Fruit fly (Drosophila melanogaster) whole organism, pupa: ENCODE results near the gene Inx2.

ENCODE experiments used
- CG10348 ChIP-seq: fragments of 200-800 bp; sonication (Bioruptor generic); IDR thresholded peaks from 2 replicates; pipeline ENCODE4 v1.3.6; 2022; ENCODE audit warnings: missing biosample characterization, missing genetic modification characterization
- CG12605 ChIP-seq: fragments of 200-800 bp; sonication (Bioruptor generic); IDR thresholded peaks from 2 replicates; pipeline ENCODE4 v1.3.6; 2022; ENCODE audit warnings: missing biosample characterization, missing genetic modification characterization
- CG13204 ChIP-seq: fragments of 200-800 bp; sonication (Bioruptor generic); optimal IDR thresholded peaks from 2 replicates; lab custom pipeline; 2018; ENCODE audit warnings: missing biosample characterization, mild to moderate bottlenecking, missing genetic modification characterization, moderate library complexity
- CG14655 ChIP-seq: fragments of 200-800 bp; sonication (Bioruptor generic); optimal IDR thresholded peaks from 3 replicates; lab custom pipeline; 2017; ENCODE audit warnings: mild to moderate bottlenecking, missing biosample characterization, missing genetic modification reagents, missing genetic modification characterization
- CG15710 ChIP-seq: fragments of 200-800 bp; sonication (Bioruptor generic); optimal IDR thresholded peaks from 2 replicates; lab custom pipeline; 2018; ENCODE audit warnings: missing biosample characterization, mild to moderate bottlenecking, missing genetic modification characterization, moderate library complexity
- CG17806 ChIP-seq: fragments of 200-800 bp; sonication (Bioruptor generic); optimal IDR thresholded peaks from 2 replicates; lab custom pipeline; 2018; ENCODE audit warnings: missing biosample characterization, mild to moderate bottlenecking, missing genetic modification characterization, moderate library complexity
- CG32121 ChIP-seq: fragments of 200-800 bp; sonication (Bioruptor generic); IDR thresholded peaks from 2 replicates; pipeline ENCODE4 v1.3.6; 2022; ENCODE audit warnings: missing biosample characterization, missing genetic modification characterization
- CG34367 ChIP-seq: fragments of 200-800 bp; sonication (Bioruptor generic); optimal IDR thresholded peaks from 2 replicates; lab custom pipeline; 2018; ENCODE audit warnings: missing biosample characterization, mild to moderate bottlenecking, missing genetic modification characterization
- CG4496 ChIP-seq: fragments of 200-800 bp; sonication (Bioruptor generic); IDR thresholded peaks from 3 replicates; pipeline ENCODE4 v1.3.6; 2022; ENCODE audit warnings: missing biosample characterization, missing genetic modification characterization
- CG8159 ChIP-seq: fragments of 200-800 bp; sonication (Bioruptor generic); optimal IDR thresholded peaks from 3 replicates; lab custom pipeline; 2018; ENCODE audit warnings: missing biosample characterization, mild to moderate bottlenecking, missing genetic modification characterization, moderate library complexity
- CG8301 ChIP-seq: fragments of 200-800 bp; sonication (Bioruptor generic); optimal IDR thresholded peaks from 2 replicates; lab custom pipeline; 2018; ENCODE audit warnings: missing biosample characterization, mild to moderate bottlenecking, missing genetic modification characterization
- CG9948 ChIP-seq: fragments of 200-800 bp; sonication (Bioruptor generic); optimal IDR thresholded peaks from 2 replicates; lab custom pipeline; 2018; ENCODE audit warnings: missing biosample characterization, mild to moderate bottlenecking, missing genetic modification characterization, moderate library complexity
- D1 ChIP-seq: fragments of 200-800 bp; sonication (Bioruptor generic); optimal IDR thresholded peaks from 2 replicates; lab custom pipeline; 2018; ENCODE audit warnings: missing biosample characterization, mild to moderate bottlenecking, missing genetic modification characterization, moderate library complexity
- EcR ChIP-seq: fragments of 200-800 bp; sonication (Bioruptor generic); optimal IDR thresholded peaks from 3 replicates; lab custom pipeline; 2019; ENCODE audit warnings: missing biosample characterization, missing genetic modification characterization, mild to moderate bottlenecking, moderate library complexity, missing genetic modification reagents
- Ets98B ChIP-seq: fragments of 200-800 bp; sonication (Bioruptor generic); IDR thresholded peaks from 2 replicates; pipeline ENCODE4 v1.3.6; 2022; ENCODE audit warnings: missing biosample characterization, missing genetic modification characterization
- Pif1A ChIP-seq: fragments of 200-800 bp; sonication (Bioruptor generic); optimal IDR thresholded peaks from 3 replicates; lab custom pipeline; 2016; ENCODE audit warnings: missing biosample characterization, missing genetic modification characterization
- Pif1B ChIP-seq: fragments of 200-800 bp; sonication (Bioruptor generic); optimal IDR thresholded peaks from 3 replicates; lab custom pipeline; 2016; ENCODE audit warnings: missing biosample characterization, missing genetic modification characterization
- Snoo ChIP-seq: fragments of 200-800 bp; sonication (Bioruptor generic); optimal IDR thresholded peaks from 3 replicates; lab custom pipeline; 2017; ENCODE audit warnings: missing biosample characterization, mild to moderate bottlenecking, missing genetic modification characterization, inconsistent platforms
- fd96Ca ChIP-seq: fragments of 200-800 bp; sonication (Bioruptor generic); IDR thresholded peaks from 3 replicates; pipeline ENCODE4 v1.3.6; 2022; ENCODE audit warnings: missing biosample characterization, missing genetic modification characterization
- gl ChIP-seq: fragments of 200-800 bp; sonication (Bioruptor generic); optimal IDR thresholded peaks from 2 replicates; lab custom pipeline; 2018; ENCODE audit warnings: missing biosample characterization, mild to moderate bottlenecking, missing genetic modification characterization
- rn ChIP-seq: fragments of 200-800 bp; sonication (Bioruptor generic); IDR thresholded peaks from 2 replicates; pipeline ENCODE4 v1.3.6; 2022; ENCODE audit warnings: missing biosample characterization, missing genetic modification characterization

The Inx2 gene

DNA sequence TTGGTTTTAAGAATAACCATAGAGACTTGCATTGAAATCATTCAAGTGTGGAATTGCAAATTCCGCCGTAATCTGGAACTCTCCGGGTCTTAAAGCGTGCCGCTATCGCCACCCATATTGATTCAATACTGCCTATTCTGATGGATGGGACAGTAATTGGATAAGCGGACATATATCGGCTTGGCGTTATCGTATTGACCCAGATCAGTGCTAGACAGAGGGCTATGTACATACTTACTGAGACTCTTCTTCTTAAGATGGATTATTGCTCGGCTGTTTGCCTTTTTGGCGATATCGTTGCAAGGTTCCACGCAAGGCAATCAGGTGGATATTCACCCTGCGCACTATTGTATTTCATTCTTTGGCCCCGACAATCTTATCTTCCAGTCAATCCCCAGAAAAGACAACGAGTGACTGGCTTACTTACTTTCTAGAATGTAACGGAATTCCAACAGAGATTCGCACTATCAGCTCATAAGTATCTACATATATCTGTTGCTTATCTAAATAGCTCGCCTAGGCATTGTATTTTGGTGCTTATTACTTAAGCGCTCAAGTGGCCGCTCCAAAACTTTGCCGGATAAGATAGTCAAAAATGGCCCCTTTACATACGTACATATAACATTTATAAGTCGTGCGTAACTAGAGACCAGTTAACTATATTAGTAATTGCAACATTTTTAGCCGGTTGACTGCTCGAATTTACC, 3.8 kb upstream of the Inx2 start:
- TF ChIP-seq CG32121 (GFP tag; lab: Robert Waterston, UW) (no peak), Ets98B (GFP tag; lab: Robert Waterston, UW) (0 out of 2 replicates have a peak, but pooled peaks have one; percentile 13), EcR (GFP tag; lab: Kevin White, UChicago) (peak; percentile 14), CG4496 (GFP tag; lab: Robert Waterston, UW) (peak; percentile 40; the same call in 1 of the 3 replicates), D1 (tag; lab: Kevin White, UChicago) (no peak), rn (GFP tag; lab: Robert Waterston, UW) (no peak), CG9948 (no peak), Pif1B (no peak), CG14655 (peak; percentile 6), CG17806 (tag; lab: Kevin White, UChicago) (no peak), CG15710 (tag; lab: Kevin White, UChicago) (no peak), CG8301 (no peak), CG34367 (tag; lab: Kevin White, UChicago) (peak; percentile 30), Pif1A (GFP tag; lab: Kevin White, UChicago) (peak; percentile 2), gl (peak; percentile 33), fd96Ca (no peak), CG10348 (GFP tag; lab: Robert Waterston, UW) (no peak), Snoo (tag; lab: Kevin White, UChicago) (no peak), CG12605 (GFP tag; lab: Robert Waterston, UW) (no peak), CG8159 (tag; lab: Kevin White, UChicago) (no peak), CG13204 (peak; percentile 53)

DNA sequence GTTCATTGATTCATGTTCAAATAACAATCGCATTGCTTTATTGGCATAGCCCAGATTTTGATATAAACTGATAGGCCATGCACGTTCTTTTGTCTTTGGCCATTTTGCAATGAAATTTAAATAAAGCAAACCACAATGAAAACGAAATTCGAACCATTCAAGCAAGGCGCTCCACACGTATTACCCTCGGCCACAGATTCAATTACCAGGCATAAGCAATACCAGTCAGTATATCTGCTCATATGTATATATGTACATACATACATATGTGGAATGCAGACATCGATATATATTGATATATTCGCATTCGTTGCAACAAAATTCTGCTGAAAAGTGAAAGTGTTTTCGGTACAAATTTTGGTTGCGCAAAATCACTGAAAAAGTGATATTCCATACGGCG, 3.2 kb upstream of the Inx2 start:
- TF ChIP-seq CG10348 (GFP tag; lab: Robert Waterston, UW) (no peak), fd96Ca (no peak), CG32121 (GFP tag; lab: Robert Waterston, UW) (no peak), CG4496 (GFP tag; lab: Robert Waterston, UW) (no peak), CG9948 (no peak), CG8301 (no peak), Ets98B (GFP tag; lab: Robert Waterston, UW) (no peak), EcR (GFP tag; lab: Kevin White, UChicago) (no peak), CG12605 (GFP tag; lab: Robert Waterston, UW) (no peak), Pif1B (no peak), D1 (tag; lab: Kevin White, UChicago) (no peak), Pif1A (GFP tag; lab: Kevin White, UChicago) (no peak), CG14655 (no peak), CG17806 (tag; lab: Kevin White, UChicago) (no peak), CG8159 (tag; lab: Kevin White, UChicago) (no peak), rn (GFP tag; lab: Robert Waterston, UW) (no peak), CG13204 (no peak), Snoo (tag; lab: Kevin White, UChicago) (no peak), CG15710 (tag; lab: Kevin White, UChicago) (no peak), CG34367 (tag; lab: Kevin White, UChicago) (no peak)

dm6 chrX:6996130-6996529, 2.3 kb upstream of the Inx2 start:
- TF ChIP-seq CG8301 (no peak), CG9948 (no peak), gl (no peak), CG32121 (GFP tag; lab: Robert Waterston, UW) (no peak), Ets98B (GFP tag; lab: Robert Waterston, UW) (no peak), rn (GFP tag; lab: Robert Waterston, UW) (no peak), CG10348 (GFP tag; lab: Robert Waterston, UW) (no peak), CG8159 (tag; lab: Kevin White, UChicago) (no peak), CG4496 (GFP tag; lab: Robert Waterston, UW) (no peak), Pif1A (GFP tag; lab: Kevin White, UChicago) (no peak), CG15710 (tag; lab: Kevin White, UChicago) (no peak), D1 (tag; lab: Kevin White, UChicago) (no peak), CG12605 (GFP tag; lab: Robert Waterston, UW) (no peak), Pif1B (no peak), CG34367 (tag; lab: Kevin White, UChicago) (no peak), EcR (GFP tag; lab: Kevin White, UChicago) (no peak), CG13204 (no peak), Snoo (tag; lab: Kevin White, UChicago) (no peak)

DNA sequence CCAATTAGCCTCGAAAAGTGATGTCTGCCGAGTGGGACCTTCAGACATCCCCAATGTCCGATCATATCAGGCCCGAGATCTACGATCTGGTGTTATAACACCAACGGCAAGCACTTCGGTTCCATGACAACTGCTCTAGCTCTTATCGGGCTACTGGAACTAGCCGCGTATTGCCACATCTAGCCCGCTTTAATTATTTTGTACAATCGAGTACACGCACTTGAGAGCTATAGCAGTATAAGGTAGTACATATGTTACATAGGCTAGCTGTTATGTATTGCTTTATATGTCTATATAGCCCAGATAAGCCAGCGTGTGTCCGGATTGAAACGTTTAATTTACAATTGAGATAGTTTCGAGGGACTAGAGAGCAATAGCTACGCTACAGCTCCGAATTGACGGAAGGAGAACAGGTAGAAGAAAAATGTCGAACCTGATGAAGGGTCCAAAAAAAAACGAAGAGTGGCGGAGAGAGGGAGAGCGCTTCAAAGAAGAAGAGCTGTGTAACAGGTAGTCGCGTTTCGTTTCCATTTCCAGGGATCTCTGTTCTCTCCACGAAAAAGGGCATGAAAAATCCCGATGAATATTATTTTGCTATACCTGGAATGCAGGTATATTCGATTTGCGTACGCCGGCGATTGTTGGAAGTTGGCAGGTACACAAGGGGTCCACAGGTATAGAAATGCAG, 1.4 kb upstream of the Inx2 start:
- no peak for TF ChIP-seq rn (GFP tag; lab: Robert Waterston, UW)
- no peak for TF ChIP-seq CG10348 (GFP tag; lab: Robert Waterston, UW)
- TF ChIP-seq CG8301, result no peak
- no peak for TF ChIP-seq Snoo (tag; lab: Kevin White, UChicago)
- TF ChIP-seq CG14655, result no peak
- no peak for TF ChIP-seq fd96Ca
- no peak for TF ChIP-seq CG9948
- no peak for TF ChIP-seq CG13204
- TF ChIP-seq CG4496 (GFP tag; lab: Robert Waterston, UW), result no peak
- no peak for TF ChIP-seq CG34367 (tag; lab: Kevin White, UChicago)
- TF ChIP-seq Pif1B, result no peak
- TF ChIP-seq CG15710 (tag; lab: Kevin White, UChicago), result no peak
- no peak for TF ChIP-seq Pif1A (GFP tag; lab: Kevin White, UChicago)
- no peak for TF ChIP-seq D1 (tag; lab: Kevin White, UChicago)
- TF ChIP-seq CG32121 (GFP tag; lab: Robert Waterston, UW), result no peak
